Fruit fly (Drosophila melanogaster) whole organism, pupa: ENCODE measurements around the gene CG6294.

Source experiments
- CG13204 ChIP-seq: fragments of 200-800 bp; sonication (Bioruptor generic); optimal IDR thresholded peaks from 2 replicates; lab custom pipeline; 2018; ENCODE audit warnings: missing biosample characterization, mild to moderate bottlenecking, missing genetic modification characterization, moderate library complexity
- CG15710 ChIP-seq: fragments of 200-800 bp; sonication (Bioruptor generic); optimal IDR thresholded peaks from 2 replicates; lab custom pipeline; 2018; ENCODE audit warnings: missing biosample characterization, mild to moderate bottlenecking, missing genetic modification characterization, moderate library complexity
- CG32121 ChIP-seq: fragments of 200-800 bp; sonication (Bioruptor generic); IDR thresholded peaks from 2 replicates; pipeline ENCODE4 v1.3.6; 2022; ENCODE audit warnings: missing biosample characterization, missing genetic modification characterization
- CG4496 ChIP-seq: fragments of 200-800 bp; sonication (Bioruptor generic); IDR thresholded peaks from 3 replicates; pipeline ENCODE4 v1.3.6; 2022; ENCODE audit warnings: missing biosample characterization, missing genetic modification characterization
- CG9948 ChIP-seq: fragments of 200-800 bp; sonication (Bioruptor generic); optimal IDR thresholded peaks from 2 replicates; lab custom pipeline; 2018; ENCODE audit warnings: missing biosample characterization, mild to moderate bottlenecking, missing genetic modification characterization, moderate library complexity
- D1 ChIP-seq: fragments of 200-800 bp; sonication (Bioruptor generic); optimal IDR thresholded peaks from 2 replicates; lab custom pipeline; 2018; ENCODE audit warnings: missing biosample characterization, mild to moderate bottlenecking, missing genetic modification characterization, moderate library complexity
- EcR ChIP-seq: fragments of 200-800 bp; sonication (Bioruptor generic); optimal IDR thresholded peaks from 3 replicates; lab custom pipeline; 2019; ENCODE audit warnings: missing biosample characterization, missing genetic modification characterization, mild to moderate bottlenecking, moderate library complexity, missing genetic modification reagents
- Pif1A ChIP-seq: fragments of 200-800 bp; sonication (Bioruptor generic); optimal IDR thresholded peaks from 3 replicates; lab custom pipeline; 2016; ENCODE audit warnings: missing biosample characterization, missing genetic modification characterization
- Pif1B ChIP-seq: fragments of 200-800 bp; sonication (Bioruptor generic); optimal IDR thresholded peaks from 3 replicates; lab custom pipeline; 2016; ENCODE audit warnings: missing biosample characterization, missing genetic modification characterization
- Snoo ChIP-seq: fragments of 200-800 bp; sonication (Bioruptor generic); optimal IDR thresholded peaks from 3 replicates; lab custom pipeline; 2017; ENCODE audit warnings: missing biosample characterization, mild to moderate bottlenecking, missing genetic modification characterization, inconsistent platforms
- fd96Ca ChIP-seq: fragments of 200-800 bp; sonication (Bioruptor generic); IDR thresholded peaks from 3 replicates; pipeline ENCODE4 v1.3.6; 2022; ENCODE audit warnings: missing biosample characterization, missing genetic modification characterization
- gl ChIP-seq: fragments of 200-800 bp; sonication (Bioruptor generic); optimal IDR thresholded peaks from 2 replicates; lab custom pipeline; 2018; ENCODE audit warnings: missing biosample characterization, mild to moderate bottlenecking, missing genetic modification characterization
- rn ChIP-seq: fragments of 200-800 bp; sonication (Bioruptor generic); IDR thresholded peaks from 2 replicates; pipeline ENCODE4 v1.3.6; 2022; ENCODE audit warnings: missing biosample characterization, missing genetic modification characterization

DNA sequence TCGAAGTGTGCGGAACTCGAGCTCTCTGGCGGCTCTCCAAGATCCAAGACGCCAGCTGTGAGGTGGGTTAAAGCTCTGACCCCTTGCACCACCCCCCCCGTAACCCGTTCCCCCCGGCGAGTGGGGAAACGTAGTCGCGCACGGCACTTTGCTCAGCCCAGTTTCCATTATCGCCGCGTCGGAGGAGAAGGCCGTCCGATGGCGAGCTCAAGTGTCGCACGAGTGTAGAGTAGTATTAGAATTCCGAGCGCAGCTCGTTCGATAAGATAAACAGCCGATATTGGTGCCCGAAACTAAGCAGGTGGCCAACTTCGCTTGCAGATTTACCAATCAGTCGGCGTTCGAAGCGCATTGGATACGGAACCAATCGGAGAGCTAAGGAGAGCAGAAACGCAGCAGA is 2.9 kb downstream of the CG6294 start:
- TF ChIP-seq EcR (GFP tag; lab: Kevin White, UChicago) = peak; percentile 70
- TF ChIP-seq gl (tag; lab: Kevin White, UChicago) = no peak
- TF ChIP-seq Pif1A (GFP tag; lab: Kevin White, UChicago) = no peak
- TF ChIP-seq CG4496 = peak; percentile 93
- TF ChIP-seq rn (GFP tag; lab: Robert Waterston, UW) = no peak
- no peak for TF ChIP-seq Snoo (tag; lab: Kevin White, UChicago)
- no peak for TF ChIP-seq Pif1B (GFP tag; lab: Kevin White, UChicago)
- no peak for TF ChIP-seq CG15710 (tag; lab: Kevin White, UChicago)
- TF ChIP-seq fd96Ca (GFP tag; lab: Robert Waterston, UW) = 0 out of 3 replicates have a peak, but pooled peaks have one; percentile 43
- 0 out of 2 replicates have a peak, but pooled peaks have one; percentile 30 for TF ChIP-seq CG32121
- no peak for TF ChIP-seq CG13204 (GFP tag; lab: Kevin White, UChicago)
- TF ChIP-seq CG9948 = no peak
- no peak for TF ChIP-seq D1
